Worm (Caenorhabditis elegans) whole organism, late embryonic: ENCODE measurements around the gene H03G16.6.

Experiments
- ceh-48 ChIP-seq: sonication (generic microtip); optimal IDR thresholded peaks from 2 replicates; lab custom pipeline; 2016; ENCODE audit warnings: missing genetic modification characterization, inconsistent platforms, missing compliant biosample characterization
- ets-4 ChIP-seq: sonication (generic microtip); optimal IDR thresholded peaks from 2 replicates; lab custom pipeline; 2016; ENCODE audit warnings: missing genetic modification characterization, missing compliant biosample characterization
- odd-2 ChIP-seq: sonication (generic microtip); optimal IDR thresholded peaks from 2 replicates; lab custom pipeline; 2017; ENCODE audit warnings: antibody characterized with exemption, mild to moderate bottlenecking, missing genetic modification characterization, missing compliant biosample characterization
- pag-3 ChIP-seq: sonication (generic microtip); optimal IDR thresholded peaks from 2 replicates; lab custom pipeline; 2016; ENCODE audit warnings: missing compliant biosample characterization, missing genetic modification characterization, borderline replicate concordance
- pha-2 ChIP-seq: sonication (generic microtip); optimal IDR thresholded peaks from 2 replicates; lab custom pipeline; 2017; ENCODE audit warnings: mild to moderate bottlenecking, missing genetic modification characterization, missing compliant biosample characterization
- pha-4 ChIP-seq: fragments of 150-350 bp; optimal IDR thresholded peaks from 2 replicates; lab custom pipeline; 2018; ENCODE audit warnings: missing biosample characterization, missing genetic modification reagents, missing genetic modification characterization
- unc-55 ChIP-seq: sonication (generic microtip); optimal IDR thresholded peaks from 2 replicates; lab custom pipeline; 2017; ENCODE audit warnings: missing biosample characterization, missing genetic modification reagents, missing genetic modification characterization
- unc-86 ChIP-seq: sonication (generic microtip); optimal IDR thresholded peaks from 2 replicates; lab custom pipeline; 2016; ENCODE audit warnings: missing genetic modification characterization, missing compliant biosample characterization
- zip-5 ChIP-seq: sonication (generic microtip); optimal IDR thresholded peaks from 2 replicates; lab custom pipeline; 2016; ENCODE audit warnings: missing genetic modification characterization, missing compliant biosample characterization

ce11 chrX:15050006-15050405, 2.5 kb upstream of the H03G16.6 start:
- no peak for TF ChIP-seq ceh-48 (tag; lab: Kevin White, UChicago)
- TF ChIP-seq unc-86 (tag; lab: Kevin White, UChicago), result no peak
- TF ChIP-seq pha-2 (tag; lab: Kevin White, UChicago), result no peak
- no peak for TF ChIP-seq pha-4 (tag; lab: Kevin White, UChicago)
- no peak for TF ChIP-seq unc-55
- TF ChIP-seq odd-2 (tag; lab: Kevin White, UChicago), result no peak
- TF ChIP-seq zip-5, result no peak
- no peak for TF ChIP-seq ets-4
- no peak for TF ChIP-seq pag-3
